Fruit fly (Drosophila melanogaster) whole organism, adult: Measurements from ENCODE around the gene Klp10A.

Experiments used
- CG11617 ChIP-seq: fragments of 200-800 bp; sonication (Bioruptor generic); optimal IDR thresholded peaks from 2 replicates; lab custom pipeline; 2017; ENCODE audit warnings: mild to moderate bottlenecking, missing biosample characterization, missing genetic modification reagents, missing genetic modification characterization
- CG33017 ChIP-seq: fragments of 200-800 bp; sonication (Bioruptor generic); optimal IDR thresholded peaks from 2 replicates; lab custom pipeline; 2018; ENCODE audit warnings: missing biosample characterization, mild to moderate bottlenecking, missing genetic modification characterization, moderate library complexity
- CG7045 ChIP-seq: fragments of 200-800 bp; sonication (Bioruptor generic); optimal IDR thresholded peaks from 2 replicates; lab custom pipeline; 2017; ENCODE audit warnings: missing biosample characterization, mild to moderate bottlenecking, missing genetic modification characterization
- CG7101 ChIP-seq: fragments of 200-800 bp; sonication (Bioruptor generic); optimal IDR thresholded peaks from 2 replicates; lab custom pipeline; 2018; ENCODE audit warnings: missing biosample characterization, mild to moderate bottlenecking, missing genetic modification characterization, moderate library complexity
- Clk ChIP-seq: fragments of 200-800 bp; sonication (Bioruptor generic); optimal IDR thresholded peaks from 2 replicates; lab custom pipeline; 2017; ENCODE audit warnings: missing biosample characterization, missing genetic modification characterization
- Crg-1 ChIP-seq: fragments of 200-800 bp; sonication (Bioruptor generic); optimal IDR thresholded peaks from 2 replicates; lab custom pipeline; 2016; ENCODE audit warnings: missing biosample characterization, missing genetic modification characterization
- Mnt ChIP-seq: fragments of 200-800 bp; sonication (Bioruptor generic); optimal IDR thresholded peaks from 2 replicates; lab custom pipeline; 2016; ENCODE audit warnings: missing biosample characterization, mild to moderate bottlenecking, missing genetic modification characterization
- bab1 ChIP-seq: fragments of 200-800 bp; sonication (Bioruptor generic); optimal IDR thresholded peaks from 3 replicates; lab custom pipeline; 2019; ENCODE audit warnings: missing biosample characterization, mild to moderate bottlenecking, missing genetic modification characterization, moderate library complexity
- cic ChIP-seq: fragments of 200-800 bp; sonication (Bioruptor generic); optimal IDR thresholded peaks from 2 replicates; lab custom pipeline; 2017; ENCODE audit warnings: missing biosample characterization, mild to moderate bottlenecking, missing genetic modification characterization, moderate library complexity
- cnc ChIP-seq, 2 experiments: fragments of >200 bp; optimal IDR thresholded peaks; 2 replicates each; lab custom pipeline; 2017
- kay ChIP-seq: fragments of 200-800 bp; sonication (Bioruptor generic); peaks from one replicate; lab custom pipeline; 2016; ENCODE audit warnings: missing biosample characterization, missing genetic modification characterization, borderline replicate concordance
- ovo ChIP-seq: fragments of 200-800 bp; sonication (Bioruptor generic); optimal IDR thresholded peaks from 2 replicates; lab custom pipeline; 2016; ENCODE audit warnings: missing biosample characterization, missing genetic modification characterization
- pad ChIP-seq: fragments of 200-800 bp; sonication (Bioruptor generic); optimal IDR thresholded peaks from 3 replicates; lab custom pipeline; 2017; ENCODE audit warnings: missing biosample characterization, missing genetic modification characterization, mild to moderate bottlenecking, moderate library complexity, missing genetic modification reagents
- toe ChIP-seq: fragments of 200-800 bp; sonication (Bioruptor generic); optimal IDR thresholded peaks from 2 replicates; lab custom pipeline; 2016; ENCODE audit warnings: missing biosample characterization, missing genetic modification characterization

- TF ChIP-seq pad (no peak), toe (GFP tag; lab: Kevin White, UChicago) (no peak), CG7045 (GFP tag; lab: Kevin White, UChicago) (no peak), cic (no peak), cnc (optimal IDR thresholded peaks at IDR 0.05; lab: Kevin White, UChicago) (no peak), Crg-1 (GFP tag; lab: Kevin White, UChicago) (no peak), CG33017 (no peak), ovo (GFP tag; lab: Kevin White, UChicago) (no peak), kay (GFP tag; lab: Kevin White, UChicago) (no peak), CG11617 (GFP tag; lab: Kevin White, UChicago) (no peak), Clk (GFP tag; lab: Kevin White, UChicago) (no peak), CG7101 (tag; lab: Kevin White, UChicago) (no peak), Mnt (GFP tag; lab: Kevin White, UChicago) (no peak), bab1 (GFP tag; lab: Kevin White, UChicago) (no peak)
These were observed 6.9 kb upstream of the Klp10A start, which contains the start of gene CG15201 for dm6 chrX:11143820-11144219.
